Worm (Caenorhabditis elegans) whole organism, late embryonic: ENCODE results near the gene C44B7.11.

Experiments used
- ama-1 ChIP-seq: fragments of 150-350 bp; optimal IDR thresholded peaks from 2 replicates; lab custom pipeline; 2014
- ceh-30 ChIP-seq: fragments of 150-350 bp; optimal IDR thresholded peaks from 2 replicates; lab custom pipeline; 2014; ENCODE audit warnings: missing biosample characterization, missing genetic modification characterization
- che-1 ChIP-seq: sonication (generic microtip); optimal IDR thresholded peaks from 2 replicates; lab custom pipeline; 2016; ENCODE audit warnings: mild to moderate bottlenecking, missing genetic modification characterization, missing compliant biosample characterization
- mec-3 ChIP-seq: sonication (generic microtip); optimal IDR thresholded peaks from 2 replicates; lab custom pipeline; 2016; ENCODE audit warnings: borderline replicate concordance, missing genetic modification characterization, missing compliant biosample characterization
- nhr-11 ChIP-seq: fragments of 150-350 bp; optimal IDR thresholded peaks from 2 replicates; lab custom pipeline; 2014; ENCODE audit warnings: missing biosample characterization, missing genetic modification characterization
- pha-4 ChIP-seq: fragments of 150-350 bp; optimal IDR thresholded peaks from 2 replicates; lab custom pipeline; 2018; ENCODE audit warnings: missing biosample characterization, missing genetic modification reagents, missing genetic modification characterization
- rnt-1 ChIP-seq: sonication (generic microtip); optimal IDR thresholded peaks from 2 replicates; lab custom pipeline; 2016; ENCODE audit warnings: missing genetic modification characterization, missing compliant biosample characterization

ce11 chrII:6936528-6936927 lies 39.2 kb upstream of the C44B7.11 start:
- no peak for TF ChIP-seq mec-3 (tag; lab: Kevin White, UChicago)
- TF ChIP-seq nhr-11 (tag; lab: Kevin White, UChicago): no peak
- no peak for TF ChIP-seq ama-1
- TF ChIP-seq pha-4 (tag; lab: Kevin White, UChicago): no peak
- TF ChIP-seq ceh-30 (tag; lab: Kevin White, UChicago): no peak
- TF ChIP-seq rnt-1: no peak
- TF ChIP-seq che-1 (tag; lab: Kevin White, UChicago): no peak
